Worm (Caenorhabditis elegans) whole organism, late embryonic: ENCODE measurements around the gene lst-4.

ENCODE experiments used
- C08G9.2 ChIP-seq: sonication (generic microtip); optimal IDR thresholded peaks from 2 replicates; lab custom pipeline; 2016; ENCODE audit warnings: mild to moderate bottlenecking, missing genetic modification characterization, moderate library complexity, missing compliant biosample characterization
- K02D7.2 ChIP-seq: sonication (generic microtip); optimal IDR thresholded peaks from 2 replicates; lab custom pipeline; 2017; ENCODE audit warnings: mild to moderate bottlenecking, missing genetic modification characterization, missing compliant biosample characterization
- K09A11.1 ChIP-seq: sonication (generic microtip); optimal IDR thresholded peaks from 2 replicates; lab custom pipeline; 2017; ENCODE audit warnings: antibody characterized with exemption, mild to moderate bottlenecking, missing genetic modification characterization, missing compliant biosample characterization; ENCODE audit not compliant: insufficient read depth
- T23F11.4 ChIP-seq: fragments of 200-800 bp; sonication (Bioruptor generic); optimal IDR thresholded peaks from 2 replicates; lab custom pipeline; 2018; ENCODE audit warnings: mild to moderate bottlenecking, missing genetic modification characterization, missing compliant biosample characterization
- ahr-1 ChIP-seq: sonication (generic microtip); optimal IDR thresholded peaks from 2 replicates; lab custom pipeline; 2016; ENCODE audit warnings: missing genetic modification characterization, missing compliant biosample characterization
- ama-1 ChIP-seq: fragments of 150-350 bp; optimal IDR thresholded peaks from 2 replicates; lab custom pipeline; 2014
- ceh-19 ChIP-seq: fragments of 200-800 bp; sonication (Bioruptor generic); optimal IDR thresholded peaks from 2 replicates; lab custom pipeline; 2018; ENCODE audit warnings: mild to moderate bottlenecking, missing genetic modification characterization, missing compliant biosample characterization
- ceh-2 ChIP-seq: sonication (generic microtip); optimal IDR thresholded peaks from 2 replicates; lab custom pipeline; 2016; ENCODE audit warnings: missing genotype, missing genetic modification characterization, missing compliant biosample characterization
- ceh-22 ChIP-seq: sonication (generic microtip); optimal IDR thresholded peaks from 2 replicates; lab custom pipeline; 2017; ENCODE audit warnings: missing biosample characterization, missing genetic modification characterization
- ceh-24 ChIP-seq: sonication (generic microtip); optimal IDR thresholded peaks from 2 replicates; lab custom pipeline; 2016; ENCODE audit warnings: mild to moderate bottlenecking, missing genetic modification characterization, missing compliant biosample characterization
- ceh-31 ChIP-seq: sonication (generic microtip); optimal IDR thresholded peaks from 2 replicates; lab custom pipeline; 2016; ENCODE audit warnings: missing genetic modification characterization, missing compliant biosample characterization
- ceh-34 ChIP-seq: sonication (generic microtip); optimal IDR thresholded peaks from 2 replicates; lab custom pipeline; 2016; ENCODE audit warnings: mild to moderate bottlenecking, missing genetic modification characterization, missing compliant biosample characterization
- ceh-45 ChIP-seq: fragments of 200-800 bp; sonication (Bioruptor generic); IDR thresholded peaks from 2 replicates; pipeline ENCODE4 v1.3.6; 2022; ENCODE audit warnings: missing genetic modification reagents, missing genetic modification characterization, missing compliant biosample characterization
- ceh-9 ChIP-seq: sonication (generic microtip); optimal IDR thresholded peaks from 2 replicates; lab custom pipeline; 2016; ENCODE audit warnings: mild to moderate bottlenecking, missing genetic modification characterization, inconsistent platforms, missing compliant biosample characterization
- che-1 ChIP-seq: sonication (generic microtip); optimal IDR thresholded peaks from 2 replicates; lab custom pipeline; 2016; ENCODE audit warnings: mild to moderate bottlenecking, missing genetic modification characterization, missing compliant biosample characterization
- dmd-4 ChIP-seq: sonication (generic microtip); optimal IDR thresholded peaks from 2 replicates; lab custom pipeline; 2016; ENCODE audit warnings: borderline replicate concordance, missing genetic modification characterization, missing compliant biosample characterization
- dve-1 ChIP-seq: sonication (generic microtip); optimal IDR thresholded peaks from 2 replicates; lab custom pipeline; 2017; ENCODE audit warnings: antibody characterized with exemption, mild to moderate bottlenecking, missing genetic modification characterization, missing compliant biosample characterization
- elt-4 ChIP-seq: sonication (generic microtip); optimal IDR thresholded peaks from 2 replicates; lab custom pipeline; 2016; ENCODE audit warnings: missing genetic modification characterization, missing compliant biosample characterization
- ets-4 ChIP-seq: sonication (generic microtip); optimal IDR thresholded peaks from 2 replicates; lab custom pipeline; 2016; ENCODE audit warnings: missing genetic modification characterization, missing compliant biosample characterization
- fkh-6 ChIP-seq: sonication (generic microtip); optimal IDR thresholded peaks from 2 replicates; lab custom pipeline; 2016; ENCODE audit warnings: missing genetic modification characterization, missing compliant biosample characterization
- gmeb-2 ChIP-seq: sonication (generic microtip); optimal IDR thresholded peaks from 2 replicates; lab custom pipeline; 2016; ENCODE audit warnings: missing genetic modification characterization, inconsistent platforms, missing compliant biosample characterization
- hlh-30 ChIP-seq: sonication (generic microtip); optimal IDR thresholded peaks from 2 replicates; lab custom pipeline; 2017; ENCODE audit warnings: antibody characterized with exemption, missing genetic modification characterization, missing compliant biosample characterization; ENCODE audit not compliant: insufficient read depth
- hlh-6 ChIP-seq: sonication (generic microtip); optimal IDR thresholded peaks from 2 replicates; lab custom pipeline; 2016; ENCODE audit warnings: missing genotype, missing genetic modification characterization, missing compliant biosample characterization
- hlh-8 ChIP-seq: sonication (generic microtip); optimal IDR thresholded peaks from 2 replicates; lab custom pipeline; 2016; ENCODE audit warnings: missing genotype, missing genetic modification characterization, missing compliant biosample characterization
- lim-6 ChIP-seq: sonication (generic microtip); optimal IDR thresholded peaks from 2 replicates; lab custom pipeline; 2016; ENCODE audit warnings: missing genetic modification characterization, missing compliant biosample characterization
- mec-3 ChIP-seq: sonication (generic microtip); optimal IDR thresholded peaks from 2 replicates; lab custom pipeline; 2016; ENCODE audit warnings: borderline replicate concordance, missing genetic modification characterization, missing compliant biosample characterization
- nfya-1 ChIP-seq: sonication (generic microtip); optimal IDR thresholded peaks from 2 replicates; lab custom pipeline; 2017; ENCODE audit warnings: missing genetic modification characterization, mild to moderate bottlenecking, missing compliant biosample characterization, antibody characterized with exemption, moderate library complexity
- nhr-11 ChIP-seq: fragments of 150-350 bp; optimal IDR thresholded peaks from 2 replicates; lab custom pipeline; 2014; ENCODE audit warnings: missing biosample characterization, missing genetic modification characterization
- nhr-232 ChIP-seq: sonication (generic microtip); optimal IDR thresholded peaks from 2 replicates; lab custom pipeline; 2016; ENCODE audit warnings: missing genetic modification characterization, missing compliant biosample characterization
- pag-3 ChIP-seq: sonication (generic microtip); optimal IDR thresholded peaks from 2 replicates; lab custom pipeline; 2016; ENCODE audit warnings: missing compliant biosample characterization, missing genetic modification characterization, borderline replicate concordance
- pat-9 ChIP-seq: fragments of 200-800 bp; sonication (Bioruptor generic); optimal IDR thresholded peaks from 2 replicates; lab custom pipeline; 2018; ENCODE audit warnings: mild to moderate bottlenecking, missing genetic modification characterization, moderate library complexity, missing compliant biosample characterization
- pha-2 ChIP-seq: sonication (generic microtip); optimal IDR thresholded peaks from 2 replicates; lab custom pipeline; 2017; ENCODE audit warnings: mild to moderate bottlenecking, missing genetic modification characterization, missing compliant biosample characterization
- pros-1 ChIP-seq: fragments of 150-350 bp; optimal IDR thresholded peaks from 2 replicates; lab custom pipeline; 2014; ENCODE audit warnings: missing biosample characterization, missing genetic modification reagents, missing genetic modification characterization
- ref-2 ChIP-seq: sonication (generic microtip); optimal IDR thresholded peaks from 2 replicates; lab custom pipeline; 2016; ENCODE audit warnings: missing genetic modification characterization, missing compliant biosample characterization
- rnt-1 ChIP-seq: sonication (generic microtip); optimal IDR thresholded peaks from 2 replicates; lab custom pipeline; 2016; ENCODE audit warnings: missing genetic modification characterization, missing compliant biosample characterization
- sdc-2 ChIP-seq: sonication (generic microtip); optimal IDR thresholded peaks from 2 replicates; lab custom pipeline; 2016; ENCODE audit warnings: missing genotype, missing genetic modification characterization, missing compliant biosample characterization
- syd-9 ChIP-seq: sonication (generic microtip); optimal IDR thresholded peaks from 2 replicates; lab custom pipeline; 2016; ENCODE audit warnings: mild to moderate bottlenecking, missing genetic modification characterization, moderate library complexity, missing compliant biosample characterization
- tbx-7 ChIP-seq: sonication (generic microtip); optimal IDR thresholded peaks from 2 replicates; lab custom pipeline; 2016; ENCODE audit warnings: missing genotype, missing genetic modification characterization, missing compliant biosample characterization
- ttx-3 ChIP-seq: sonication (generic microtip); optimal IDR thresholded peaks from 2 replicates; lab custom pipeline; 2016; ENCODE audit warnings: missing genetic modification reagents, missing genetic modification characterization, missing compliant biosample characterization
- unc-55 ChIP-seq: sonication (generic microtip); optimal IDR thresholded peaks from 2 replicates; lab custom pipeline; 2017; ENCODE audit warnings: missing biosample characterization, missing genetic modification reagents, missing genetic modification characterization
- unc-86 ChIP-seq: sonication (generic microtip); optimal IDR thresholded peaks from 2 replicates; lab custom pipeline; 2016; ENCODE audit warnings: missing genetic modification characterization, missing compliant biosample characterization
- ztf-16 ChIP-seq: sonication (generic microtip); optimal IDR thresholded peaks from 2 replicates; lab custom pipeline; 2017; ENCODE audit warnings: missing genetic modification characterization, missing compliant biosample characterization

The lst-4 gene

DNA sequence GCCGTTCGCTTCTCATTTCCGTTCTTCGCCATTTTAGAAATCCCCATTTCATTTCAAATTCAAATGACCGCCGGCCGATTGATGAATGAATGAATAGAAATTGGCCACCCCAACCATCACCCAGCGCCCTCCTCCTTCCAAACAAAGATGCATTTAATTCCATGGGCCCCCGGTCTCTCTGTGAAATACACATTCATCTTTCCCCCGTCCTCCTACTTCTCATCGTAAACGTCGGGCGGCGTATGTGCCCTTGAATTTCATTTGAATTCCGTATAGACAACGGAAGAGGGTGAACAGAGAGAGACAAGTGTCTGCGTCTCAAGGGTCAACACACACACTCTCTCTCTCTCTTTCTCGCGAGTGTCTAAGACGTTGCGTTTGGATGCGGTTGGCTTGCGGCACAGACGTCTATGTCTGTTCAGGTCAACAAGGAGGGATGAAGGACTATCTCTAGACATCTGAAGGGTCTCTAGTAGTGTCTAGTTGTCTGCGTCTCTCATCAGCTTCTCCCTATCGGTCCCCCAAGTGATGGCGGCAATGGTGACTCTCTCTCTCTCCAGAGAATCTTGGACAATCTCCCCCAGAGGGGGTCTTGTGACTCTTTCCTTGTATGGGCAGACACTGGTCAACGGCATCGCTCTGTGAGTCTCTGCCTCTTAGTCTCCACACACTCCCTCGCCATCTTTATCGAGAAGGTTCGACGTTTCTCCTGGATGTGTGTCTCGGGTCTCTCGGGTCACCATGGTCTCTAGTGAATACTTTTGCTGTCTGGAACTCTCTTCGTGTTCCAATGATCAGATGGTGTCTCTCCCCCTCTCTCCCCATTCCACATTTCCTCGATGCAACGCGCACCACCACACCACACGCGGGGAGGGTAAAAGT, 36.8 kb downstream of the lst-4 start (continued):
- TF ChIP-seq unc-86 (tag; lab: Kevin White, UChicago) (no peak), ceh-31 (tag; lab: Kevin White, UChicago) (peak; percentile 79), ceh-19 (peak; percentile 36), pat-9 (tag; lab: Kevin White, UChicago) (no peak), elt-4 (tag; lab: Kevin White, UChicago) (no peak)

DNA sequence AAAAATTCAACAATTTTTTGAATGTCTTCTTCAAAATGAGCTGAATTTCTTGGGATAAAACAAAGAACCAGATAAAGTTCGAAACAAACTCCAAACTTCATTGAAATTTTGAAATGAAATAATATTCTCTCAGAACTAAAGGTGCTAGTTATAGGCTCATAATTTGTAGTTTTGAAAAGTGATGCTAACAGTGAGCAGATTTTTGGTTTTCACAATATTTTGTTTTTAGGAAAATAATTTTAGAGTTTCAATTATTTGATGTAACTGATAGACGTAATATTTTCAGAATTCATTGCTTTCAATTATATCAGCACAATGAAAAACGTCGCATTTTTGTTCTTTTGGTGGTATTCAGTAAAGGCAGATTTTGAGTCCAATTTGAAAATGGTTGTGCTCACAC, 49.8 kb downstream of the lst-4 start, which contains the start of the genes irld-56 and irld-55:
Gene irld-56 (minus strand): TSS at position 101 of the 400 bp plus-strand sequence.
Gene irld-55 (plus strand): TSS at position 316 of the 400 bp plus-strand sequence.
- TF ChIP-seq nfya-1 (tag; lab: Kevin White, UChicago) (no peak), syd-9 (tag; lab: Kevin White, UChicago) (no peak), mec-3 (no peak), pros-1 (tag; lab: Kevin White, UChicago) (no peak), ceh-34 (tag; lab: Kevin White, UChicago) (no peak), lim-6 (tag; lab: Kevin White, UChicago) (no peak), hlh-30 (tag; lab: Kevin White, UChicago) (no peak), pha-2 (tag; lab: Kevin White, UChicago) (no peak), ets-4 (tag; lab: Kevin White, UChicago) (no peak), elt-4 (tag; lab: Kevin White, UChicago) (no peak), sdc-2 (tag; lab: Kevin White, UChicago) (no peak), ceh-31 (tag; lab: Kevin White, UChicago) (no peak), gmeb-2 (tag; lab: Kevin White, UChicago) (no peak)

DNA sequence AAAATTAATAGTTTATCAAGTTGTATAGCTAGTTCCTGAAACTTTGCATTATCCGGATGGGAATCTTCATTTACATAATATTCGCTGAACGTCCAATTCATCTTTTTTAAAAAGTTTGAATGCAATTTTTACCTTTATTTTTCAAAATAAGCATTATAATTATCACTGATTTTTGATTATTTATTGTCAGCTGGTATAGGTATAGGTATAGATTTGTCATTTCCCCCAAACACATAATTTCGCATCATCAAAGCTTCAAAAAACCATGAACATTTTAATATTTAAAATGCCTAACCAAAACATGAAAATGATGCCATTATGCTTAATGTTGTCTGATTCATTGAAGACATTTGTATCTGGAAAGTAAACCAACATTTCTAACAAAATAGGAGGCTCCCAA, 53.8 kb downstream of the lst-4 start, which contains the start of gene srw-63:
Gene srw-63 (minus strand): TSS at position 101 of the 400 bp plus-strand sequence.
- TF ChIP-seq K02D7.2 (no peak), ceh-45 (GFP tag; lab: Robert Waterston, UW) (no peak), ets-4 (tag; lab: Kevin White, UChicago) (no peak), nhr-232 (tag; lab: Kevin White, UChicago) (no peak), hlh-8 (tag; lab: Kevin White, UChicago) (no peak), hlh-6 (tag; lab: Kevin White, UChicago) (no peak), ama-1 (no peak), K09A11.1 (tag; lab: Kevin White, UChicago) (no peak), ref-2 (tag; lab: Kevin White, UChicago) (no peak), dve-1 (tag; lab: Kevin White, UChicago) (no peak), lim-6 (tag; lab: Kevin White, UChicago) (no peak)

DNA sequence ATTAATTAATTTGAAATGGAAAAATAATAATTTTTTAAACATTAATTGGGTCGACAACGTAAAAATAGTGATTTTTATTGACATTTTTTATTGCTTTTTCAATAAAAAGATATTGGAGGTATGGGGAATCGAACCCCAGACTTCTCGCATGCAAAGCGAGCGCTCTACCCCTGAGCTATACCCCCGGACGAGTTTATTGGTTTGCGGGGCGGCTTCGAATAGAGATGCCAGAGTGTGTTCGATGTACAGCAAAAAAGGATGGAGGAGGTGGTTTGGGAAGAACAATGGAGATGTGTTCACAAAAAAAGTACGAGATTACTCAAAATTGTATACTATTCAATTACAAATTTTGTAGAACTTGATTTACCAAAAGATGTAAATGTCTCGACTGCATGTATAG, 56.0 kb downstream of the lst-4 start:
- no peak for TF ChIP-seq K02D7.2
- TF ChIP-seq syd-9 (tag; lab: Kevin White, UChicago), result no peak
- TF ChIP-seq ceh-24, result no peak
- peak; percentile 66 for TF ChIP-seq che-1 (tag; lab: Kevin White, UChicago)
- TF ChIP-seq hlh-8 (tag; lab: Kevin White, UChicago), result no peak
- no peak for TF ChIP-seq ceh-9
- no peak for TF ChIP-seq pat-9 (tag; lab: Kevin White, UChicago)
- TF ChIP-seq ets-4 (tag; lab: Kevin White, UChicago), result no peak
- TF ChIP-seq T23F11.4, result no peak
- TF ChIP-seq tbx-7 (tag; lab: Kevin White, UChicago), result no peak
- TF ChIP-seq hlh-30 (tag; lab: Kevin White, UChicago), result no peak
- TF ChIP-seq ztf-16, result no peak
- no peak for TF ChIP-seq ceh-31 (tag; lab: Kevin White, UChicago)
- TF ChIP-seq ceh-2 (tag; lab: Kevin White, UChicago), result no peak
- TF ChIP-seq sdc-2 (tag; lab: Kevin White, UChicago), result no peak
- TF ChIP-seq ttx-3 (tag; lab: Kevin White, UChicago), result peak; percentile 71
- no peak for TF ChIP-seq unc-55 (GFP tag; lab: Kevin White, UChicago)
- peak; percentile 22 for TF ChIP-seq ceh-34 (tag; lab: Kevin White, UChicago)
- no peak for TF ChIP-seq C08G9.2
- no peak for TF ChIP-seq ahr-1 (tag; lab: Kevin White, UChicago)
- TF ChIP-seq fkh-6 (tag; lab: Kevin White, UChicago), result no peak
- TF ChIP-seq dmd-4, result no peak
- TF ChIP-seq ref-2 (tag; lab: Kevin White, UChicago), result no peak
- no peak for TF ChIP-seq mec-3
- TF ChIP-seq rnt-1 (tag; lab: Kevin White, UChicago), result no peak
- TF ChIP-seq ceh-19, result no peak
- TF ChIP-seq nhr-11 (tag; lab: Kevin White, UChicago), result no peak
- TF ChIP-seq pag-3 (tag; lab: Kevin White, UChicago), result no peak
- peak; percentile 40 for TF ChIP-seq nfya-1 (tag; lab: Kevin White, UChicago)
- TF ChIP-seq ceh-22 (tag; lab: Kevin White, UChicago), result no peak
